Worm (Caenorhabditis elegans): Measurements from ENCODE around the gene F46F5.10.

DNA sequence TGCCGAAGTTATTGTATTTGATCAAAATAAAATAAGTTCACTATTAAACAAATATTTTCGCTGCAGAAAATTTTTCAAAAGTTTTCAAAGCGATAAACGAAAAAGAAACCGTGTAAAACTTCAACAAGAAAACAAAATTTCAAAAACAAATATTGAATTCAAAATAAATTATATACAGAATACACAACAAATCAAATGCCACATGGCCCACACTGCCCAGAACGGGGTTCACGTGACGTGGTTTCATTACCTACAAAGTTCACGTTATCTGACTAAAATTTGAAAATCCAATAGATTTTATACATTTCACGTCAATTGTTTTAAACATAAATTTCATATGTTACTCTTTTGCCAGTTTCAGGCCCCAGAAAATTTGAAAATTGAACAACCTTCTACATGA lies 3.1 kb upstream of the F46F5.10 start, which contains the start of gene F46F5.7:
- TF ChIP-seq unc-55 (GFP tag; optimal IDR thresholded peaks at IDR 0.05) (no peak), nhr-237 (tag; optimal IDR thresholded peaks at IDR 0.05) (no peak), lin-39 (tag; optimal IDR thresholded peaks at IDR 0.05) (no peak), snpc-4 (tag; optimal IDR thresholded peaks at IDR 0.05) (no peak), skn-1 (tag; optimal IDR thresholded peaks at IDR 0.05) (no peak), elt-1 (tag; optimal IDR thresholded peaks at IDR 0.05) (no peak), ztf-1 (GFP tag; conservative IDR thresholded peaks at IDR 0.05) (no peak), ZK546.5 (tag; optimal IDR thresholded peaks at IDR 0.05) (no peak), sem-4 (tag; optimal IDR thresholded peaks at IDR 0.05) (no peak), lsy-2 (tag; optimal IDR thresholded peaks at IDR 0.05) (no peak), nhr-12 (tag; optimal IDR thresholded peaks at IDR 0.05) (no peak), F13H6.1 (tag; optimal IDR thresholded peaks at IDR 0.05) (no peak), nhr-23 (tag; optimal IDR thresholded peaks at IDR 0.05) (no peak), lin-11 (tag; optimal IDR thresholded peaks at IDR 0.05) (no peak)

Data from whole organism, L2 larva.